Worm (Caenorhabditis elegans): ENCODE results near the gene D1054.3.

- no peak for TF ChIP-seq unc-62 (GFP tag; optimal IDR thresholded peaks at IDR 0.05)
- no peak for TF ChIP-seq fos-1 (tag; optimal IDR thresholded peaks at IDR 0.05)
Observed at ce11 chrV:10770026-10770425, 1.2 kb upstream of the D1054.3 start, which contains the start of the genes D1054.1 and pas-2.
